Worm (Caenorhabditis elegans) whole organism, mixed stage, embryonic: ENCODE results near the gene tmd-2.

Source experiments
- elt-1 ChIP-seq: sonication (generic microtip); optimal IDR thresholded peaks from 2 replicates; lab custom pipeline; 2017; ENCODE audit warnings: missing genetic modification characterization, mild to moderate bottlenecking, missing compliant biosample characterization, antibody characterized with exemption, moderate library complexity, borderline replicate concordance; ENCODE audit not compliant: insufficient read depth
- elt-3 ChIP-seq: fragments of 150-350 bp; optimal IDR thresholded peaks from 2 replicates; lab custom pipeline; 2014; ENCODE audit warnings: missing biosample characterization, missing genetic modification characterization
- hlh-1 ChIP-seq: fragments of 150-350 bp; optimal IDR thresholded peaks from 2 replicates; lab custom pipeline; 2014; ENCODE audit warnings: missing biosample characterization, missing genetic modification reagents, missing genetic modification characterization
- lsy-2 ChIP-seq: fragments of 150-350 bp; optimal IDR thresholded peaks from 2 replicates; lab custom pipeline; 2014; ENCODE audit warnings: missing biosample characterization, missing genetic modification characterization
- nhr-237 ChIP-seq: fragments of 150-350 bp; optimal IDR thresholded peaks from 2 replicates; lab custom pipeline; 2014; ENCODE audit warnings: missing biosample characterization, missing genetic modification characterization
- nhr-28 ChIP-seq: fragments of 150-350 bp; optimal IDR thresholded peaks from 2 replicates; lab custom pipeline; 2014; ENCODE audit warnings: missing biosample characterization, missing genetic modification characterization
- snpc-4 ChIP-seq: fragments of 150-350 bp; optimal IDR thresholded peaks from 2 replicates; lab custom pipeline; 2014; ENCODE audit warnings: missing biosample characterization, missing genetic modification characterization
- unc-39 ChIP-seq: fragments of 150-350 bp; optimal IDR thresholded peaks from 2 replicates; lab custom pipeline; 2014; ENCODE audit warnings: missing biosample characterization, missing genetic modification characterization
- ztf-11 ChIP-seq: fragments of 150-350 bp; optimal IDR thresholded peaks from 2 replicates; lab custom pipeline; 2014; ENCODE audit warnings: missing biosample characterization, missing genetic modification characterization

DNA sequence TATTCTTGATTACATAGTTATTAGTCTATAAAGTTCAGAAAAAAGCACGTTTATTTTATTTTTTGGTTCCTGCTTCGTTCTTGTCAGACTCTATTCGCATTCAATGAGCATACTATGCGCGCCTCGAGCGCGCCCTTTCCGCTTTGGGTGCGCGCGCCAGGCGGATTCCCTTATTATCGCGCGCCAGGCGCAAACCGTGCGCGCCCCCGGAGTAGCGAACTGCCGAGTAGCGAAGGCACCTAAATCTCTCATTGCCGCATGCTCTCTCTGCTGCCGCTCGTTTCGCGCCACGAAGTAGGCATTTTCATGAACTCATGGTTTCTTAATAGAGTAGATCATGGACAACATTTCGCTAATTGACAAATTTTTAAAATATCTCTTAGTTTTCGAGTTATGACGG lies 7.4 kb upstream of the tmd-2 start:
- TF ChIP-seq elt-3 (tag; lab: Kevin White, UChicago) (no peak), hlh-1 (tag; lab: Kevin White, UChicago) (no peak), ztf-11 (tag; lab: Kevin White, UChicago) (no peak), nhr-237 (no peak), lsy-2 (no peak), unc-39 (no peak), nhr-28 (tag; lab: Kevin White, UChicago) (no peak), snpc-4 (tag; lab: Kevin White, UChicago) (no peak), elt-1 (tag; lab: Kevin White, UChicago) (no peak)
